Worm (Caenorhabditis elegans): Measurements from ENCODE around the gene ZC239.17.

The ZC239.17 gene

ce11 chrII:3225200-3225599, 480 bp downstream of the ZC239.17 start, which contains the start of gene ZC239.16:
Gene ZC239.16 (minus strand): TSS chrII:3225319.
- no peak for TF ChIP-seq nhr-11 (tag; optimal IDR thresholded peaks at IDR 0.05)
- no peak for TF ChIP-seq pha-4 (tag; optimal IDR thresholded peaks at IDR 0.05)
- no peak for TF ChIP-seq sdc-2 (tag; optimal IDR thresholded peaks at IDR 0.05)
- TF ChIP-seq che-1 (tag; optimal IDR thresholded peaks at IDR 0.05), result no peak
- no peak for TF ChIP-seq unc-3 (GFP tag; conservative IDR thresholded peaks at IDR 0.05)
- TF ChIP-seq unc-3 (tag; optimal IDR thresholded peaks at IDR 0.05), result no peak
- TF ChIP-seq T23F11.4 (GFP tag; optimal IDR thresholded peaks at IDR 0.05), result no peak
- no peak for TF ChIP-seq nhr-232 (tag; optimal IDR thresholded peaks at IDR 0.05)
- TF ChIP-seq hlh-15 (tag; optimal IDR thresholded peaks at IDR 0.05), result no peak

ce11 chrII:3224631-3225030, 1.0 kb downstream of the ZC239.17 start, which contains the start of gene ZC239.15:
Gene ZC239.15 (minus strand): TSS chrII:3224731.
- TF ChIP-seq ceh-24 (tag; optimal IDR thresholded peaks at IDR 0.05) (no peak), C38D4.7 (GFP tag; optimal IDR thresholded peaks at IDR 0.05) (no peak), nhr-11 (tag; optimal IDR thresholded peaks at IDR 0.05) (no peak), ceh-31 (tag; optimal IDR thresholded peaks at IDR 0.05) (no peak), fkh-6 (tag; optimal IDR thresholded peaks at IDR 0.05) (no peak), ceh-19 (GFP tag; optimal IDR thresholded peaks at IDR 0.05) (no peak), tbx-2 (tag; optimal IDR thresholded peaks at IDR 0.05) (no peak), ttx-3 (tag; optimal IDR thresholded peaks at IDR 0.05) (no peak), C08G9.2 (tag; optimal IDR thresholded peaks at IDR 0.05) (no peak), pha-2 (tag; optimal IDR thresholded peaks at IDR 0.05) (no peak), ceh-9 (tag; optimal IDR thresholded peaks at IDR 0.05) (no peak), pag-3 (tag; optimal IDR thresholded peaks at IDR 0.05; ENCODE audit: borderline replicate concordance) (no peak), rnt-1 (tag; optimal IDR thresholded peaks at IDR 0.05) (no peak)

- TF ChIP-seq pax-1 (tag; optimal IDR thresholded peaks at IDR 0.05), result no peak
- no peak for TF ChIP-seq unc-86 (tag; optimal IDR thresholded peaks at IDR 0.05)
- TF ChIP-seq C38D4.7 (GFP tag; optimal IDR thresholded peaks at IDR 0.05), result no peak
- TF ChIP-seq fax-1 (tag; optimal IDR thresholded peaks at IDR 0.05), result no peak
- TF ChIP-seq fkh-6 (tag; optimal IDR thresholded peaks at IDR 0.05), result no peak
- TF ChIP-seq ceh-9 (tag; optimal IDR thresholded peaks at IDR 0.05), result no peak
- TF ChIP-seq elt-4 (tag; optimal IDR thresholded peaks at IDR 0.05), result no peak
- TF ChIP-seq K02D7.2 (tag; optimal IDR thresholded peaks at IDR 0.05), result no peak
These were observed 3.0 kb downstream of the ZC239.17 start, which contains the start of gene ZC239.13 for ce11 chrII:3222686-3223085. Gene ZC239.13 (minus strand): TSS chrII:3222839.

DNA sequence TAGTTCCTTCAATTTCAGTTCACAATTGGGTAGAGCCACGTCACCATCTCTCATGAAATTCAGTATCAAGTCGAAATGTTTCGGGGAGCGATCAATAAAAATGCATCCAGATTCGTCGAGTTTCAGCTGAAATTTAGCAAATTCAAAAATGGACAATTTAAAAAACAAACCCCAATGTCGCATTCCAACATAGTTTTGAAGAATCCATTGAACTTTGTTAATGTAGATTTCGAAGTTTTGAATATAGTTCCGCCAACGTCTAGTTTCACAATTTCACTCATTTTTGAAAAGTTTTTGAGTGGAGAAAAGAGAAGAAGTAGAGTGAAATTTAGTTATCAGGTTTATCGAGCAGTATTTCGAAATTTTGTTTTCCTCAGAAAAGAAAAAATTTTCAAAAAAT, 4.0 kb downstream of the ZC239.17 start, which contains the start of gene ZC239.14:
Gene ZC239.14, minus strand, starts transcription at position 305 of the 400 bp plus-strand sequence.
- TF ChIP-seq ama-1 (optimal IDR thresholded peaks at IDR 0.05) (no peak), elt-2 (tag; optimal IDR thresholded peaks at IDR 0.05) (no peak), ceh-30 (tag; optimal IDR thresholded peaks at IDR 0.05) (no peak), dmd-4 (tag; optimal IDR thresholded peaks at IDR 0.05; ENCODE audit: borderline replicate concordance) (no peak), pha-2 (tag; optimal IDR thresholded peaks at IDR 0.05) (no peak), ceh-24 (tag; optimal IDR thresholded peaks at IDR 0.05) (no peak), pax-1 (tag; optimal IDR thresholded peaks at IDR 0.05) (no peak), che-1 (tag; optimal IDR thresholded peaks at IDR 0.05) (no peak), pha-4 (tag; optimal IDR thresholded peaks at IDR 0.05) (no peak), sox-2 (GFP tag; IDR thresholded peaks at IDR 0.05) (no peak), unc-55 (GFP tag; optimal IDR thresholded peaks at IDR 0.05) (no peak), sdc-2 (tag; optimal IDR thresholded peaks at IDR 0.05) (no peak), unc-42 (tag; optimal IDR thresholded peaks at IDR 0.05) (no peak), ets-4 (tag; optimal IDR thresholded peaks at IDR 0.05) (no peak), pat-9 (tag; optimal IDR thresholded peaks at IDR 0.05) (no peak), nfya-1 (tag; optimal IDR thresholded peaks at IDR 0.05) (no peak), fax-1 (tag; optimal IDR thresholded peaks at IDR 0.05) (no peak), hlh-8 (tag; optimal IDR thresholded peaks at IDR 0.05) (no peak), npax-4 (tag; optimal IDR thresholded peaks at IDR 0.05) (no peak), syd-9 (tag; optimal IDR thresholded peaks at IDR 0.05) (no peak)
